Worm (Caenorhabditis elegans): ENCODE results near the gene irld-6.

ce11 chrV:10714630-10715029 lies 42.0 kb downstream of the irld-6 start:
- TF ChIP-seq him-1 (tag; optimal IDR thresholded peaks at IDR 0.05) (no peak), dao-5 (tag; optimal IDR thresholded peaks at IDR 0.05) (no peak), W03F9.2 (tag; optimal IDR thresholded peaks at IDR 0.05) (no peak)
